Fruit fly (Drosophila melanogaster) whole organism, embryonic: ENCODE results near the gene CG9372.

Source experiments
- CG1233 ChIP-seq: fragments of 200-800 bp; sonication (Bioruptor generic); optimal IDR thresholded peaks from 4 replicates; lab custom pipeline; 2018; ENCODE audit warnings: missing biosample characterization, mild to moderate bottlenecking, missing genetic modification characterization
- CG12391 ChIP-seq: fragments of 200-800 bp; sonication (Bioruptor generic); optimal IDR thresholded peaks from 3 replicates; lab custom pipeline; 2018; ENCODE audit warnings: missing biosample characterization, mild to moderate bottlenecking, missing genetic modification characterization, moderate library complexity
- CG14710 ChIP-seq: fragments of 200-800 bp; sonication (Bioruptor generic); optimal IDR thresholded peaks from 3 replicates; lab custom pipeline; 2019; ENCODE audit warnings: missing biosample characterization, mild to moderate bottlenecking, missing genetic modification characterization, moderate library complexity
- CG15601 ChIP-seq: fragments of 200-800 bp; sonication (Bioruptor generic); optimal IDR thresholded peaks from 3 replicates; lab custom pipeline; 2019; ENCODE audit warnings: missing biosample characterization, mild to moderate bottlenecking, missing genetic modification characterization, moderate library complexity
- CG15696 ChIP-seq: fragments of 200-800 bp; sonication (Bioruptor generic); optimal IDR thresholded peaks from 2 replicates; lab custom pipeline; 2019; ENCODE audit warnings: missing biosample characterization, mild to moderate bottlenecking, missing genetic modification characterization, moderate library complexity
- CG1603 ChIP-seq: fragments of 200-800 bp; sonication (Bioruptor generic); optimal IDR thresholded peaks from 2 replicates; lab custom pipeline; 2019; ENCODE audit warnings: missing biosample characterization, mild to moderate bottlenecking, missing genetic modification characterization, moderate library complexity
- CG16779 ChIP-seq: fragments of 200-800 bp; sonication (Bioruptor generic); IDR thresholded peaks from 2 replicates; pipeline ENCODE4 v1.3.6; 2022; ENCODE audit warnings: missing biosample characterization, missing genetic modification characterization
- CG1792 ChIP-seq: fragments of 200-800 bp; sonication (Bioruptor generic); optimal IDR thresholded peaks from 2 replicates; lab custom pipeline; 2016; ENCODE audit warnings: missing biosample characterization, missing genetic modification characterization
- CG3065 ChIP-seq: fragments of 200-800 bp; sonication (Bioruptor generic); optimal IDR thresholded peaks from 2 replicates; lab custom pipeline; 2016; ENCODE audit warnings: missing biosample characterization, missing genetic modification characterization
- CG33557 ChIP-seq: fragments of 200-800 bp; sonication (Bioruptor generic); optimal IDR thresholded peaks from 2 replicates; lab custom pipeline; 2019; ENCODE audit warnings: missing biosample characterization, mild to moderate bottlenecking, missing genetic modification characterization, moderate library complexity
- CG3995 ChIP-seq: fragments of 200-800 bp; sonication (Bioruptor generic); optimal IDR thresholded peaks from 3 replicates; lab custom pipeline; 2016; ENCODE audit warnings: missing biosample characterization, missing genetic modification characterization
- CG42726 ChIP-seq: fragments of 200-800 bp; sonication (Bioruptor generic); IDR thresholded peaks from 2 replicates; pipeline ENCODE4 v1.3.6; 2022; ENCODE audit warnings: missing biosample characterization, missing genetic modification characterization; ENCODE audit not compliant: partially characterized antibody
- CG4328 ChIP-seq: fragments of 200-800 bp; sonication (Bioruptor generic); optimal IDR thresholded peaks from 3 replicates; lab custom pipeline; 2017; ENCODE audit warnings: missing biosample characterization, missing genetic modification reagents, missing genetic modification characterization
- CG4404 ChIP-seq: fragments of 200-800 bp; sonication (Bioruptor generic); IDR thresholded peaks from 2 replicates; pipeline ENCODE4 v1.3.6; 2022; ENCODE audit warnings: missing biosample characterization, missing genetic modification characterization
- CG4820 ChIP-seq: fragments of 200-800 bp; sonication (Bioruptor generic); optimal IDR thresholded peaks from 3 replicates; lab custom pipeline; 2016; ENCODE audit warnings: missing biosample characterization, missing genetic modification characterization
- CG5953 ChIP-seq: fragments of 200-800 bp; sonication (Bioruptor generic); IDR thresholded peaks from 2 replicates; pipeline ENCODE4 v1.3.6; 2022; ENCODE audit warnings: missing biosample characterization, missing genetic modification characterization
- CG7839 ChIP-seq: fragments of 200-800 bp; sonication (Bioruptor generic); optimal IDR thresholded peaks from 3 replicates; lab custom pipeline; 2018; ENCODE audit warnings: missing biosample characterization, mild to moderate bottlenecking, missing genetic modification characterization, moderate library complexity
- CG8924 ChIP-seq: fragments of 200-800 bp; optimal IDR thresholded peaks from 3 replicates; lab custom pipeline; 2019; ENCODE audit warnings: missing biosample characterization, mild to moderate bottlenecking, missing genetic modification characterization, moderate library complexity
- Chrac-16 ChIP-seq: fragments of 200-800 bp; sonication (Bioruptor generic); optimal IDR thresholded peaks from 3 replicates; lab custom pipeline; 2016; ENCODE audit warnings: missing biosample characterization, missing genetic modification characterization
- Dfd ChIP-seq, 2 experiments: fragments of >200 bp; optimal IDR thresholded peaks; 2 replicates each; lab custom pipeline; 2017; ENCODE audit warnings: missing biosample characterization in 2 of 2, missing genetic modification characterization in 2 of 2
- Dref ChIP-seq: fragments of 200-800 bp; sonication (Bioruptor generic); IDR thresholded peaks from 2 replicates; pipeline ENCODE4 v1.3.6; 2022; ENCODE audit warnings: missing biosample characterization, missing genetic modification characterization
- Eip74EF ChIP-seq, 2 experiments: fragments of 200-800 bp in 1 of 2; fragments of >200 bp in 1 of 2; sonication (Bioruptor generic) in 1 of 2; optimal IDR thresholded peaks; 2 replicates each; lab custom pipeline; 2017 to 2019; ENCODE audit warnings: missing biosample characterization in 2 of 2, missing genetic modification characterization in 2 of 2, mild to moderate bottlenecking in 1 of 2, moderate library complexity in 1 of 2
- Elba2 ChIP-seq: fragments of 200-800 bp; sonication (Bioruptor generic); optimal IDR thresholded peaks from 3 replicates; lab custom pipeline; 2016; ENCODE audit warnings: missing biosample characterization, missing genetic modification characterization
- Nf-YB ChIP-seq: fragments of 200-800 bp; sonication (Bioruptor generic); optimal IDR thresholded peaks from 3 replicates; lab custom pipeline; 2019; ENCODE audit warnings: missing biosample characterization, mild to moderate bottlenecking, missing genetic modification characterization, moderate library complexity
- Scr ChIP-seq: fragments of 200-800 bp; sonication (Bioruptor generic); IDR thresholded peaks from 2 replicates; pipeline ENCODE4 v1.3.6; 2022; ENCODE audit warnings: missing biosample characterization, missing genetic modification characterization; ENCODE audit not compliant: partially characterized antibody
- Spps ChIP-seq: fragments of 200-800 bp; sonication (Bioruptor generic); optimal IDR thresholded peaks from 2 replicates; lab custom pipeline; 2018; ENCODE audit warnings: missing biosample characterization, mild to moderate bottlenecking, missing genetic modification characterization
- Ssrp ChIP-seq: fragments of 200-800 bp; sonication (Bioruptor generic); optimal IDR thresholded peaks from 2 replicates; lab custom pipeline; 2018; ENCODE audit warnings: missing biosample characterization, mild to moderate bottlenecking, missing genetic modification characterization, moderate library complexity
- YL-1 ChIP-seq: fragments of 200-800 bp; sonication (Bioruptor generic); optimal IDR thresholded peaks from 3 replicates; lab custom pipeline; 2017; ENCODE audit warnings: missing biosample characterization, mild to moderate bottlenecking, missing genetic modification characterization
- corto ChIP-seq: fragments of 200-800 bp; sonication (Bioruptor generic); optimal IDR thresholded peaks from 2 replicates; lab custom pipeline; 2016; ENCODE audit warnings: missing biosample characterization, mild to moderate bottlenecking, missing genetic modification characterization, moderate library complexity
- crc ChIP-seq: fragments of 200-800 bp; sonication (Bioruptor generic); optimal IDR thresholded peaks from 2 replicates; lab custom pipeline; 2016; ENCODE audit warnings: missing biosample characterization, missing genetic modification characterization
- croc ChIP-seq: fragments of 200-800 bp; sonication (Bioruptor generic); conservative IDR thresholded peaks from 3 replicates; pipeline ENCODE4 v1.3.6; 2022; ENCODE audit warnings: missing biosample characterization, missing genetic modification characterization
- dmrt11E ChIP-seq: fragments of 200-800 bp; sonication (Bioruptor generic); optimal IDR thresholded peaks from 3 replicates; lab custom pipeline; 2018; ENCODE audit warnings: missing biosample characterization, mild to moderate bottlenecking, missing genetic modification characterization, moderate library complexity
- gem ChIP-seq: fragments of 200-800 bp; sonication (Bioruptor generic); optimal IDR thresholded peaks from 2 replicates; lab custom pipeline; 2019; ENCODE audit warnings: missing biosample characterization, mild to moderate bottlenecking, missing genetic modification characterization, moderate library complexity
- grau ChIP-seq: fragments of 200-800 bp; optimal IDR thresholded peaks from 3 replicates; lab custom pipeline; 2019; ENCODE audit warnings: missing biosample characterization, mild to moderate bottlenecking, missing genetic modification characterization, moderate library complexity
- kni ChIP-seq: fragments of 200-800 bp; sonication (Bioruptor generic); optimal IDR thresholded peaks from 3 replicates; lab custom pipeline; 2017; ENCODE audit warnings: mild to moderate bottlenecking, missing biosample characterization, missing genetic modification reagents, missing genetic modification characterization
- lola ChIP-seq, 3 experiments: fragments of >200 bp in 2 of 3; fragments of 200-800 bp in 1 of 3; sonication (Bioruptor generic) in 1 of 3; optimal IDR thresholded peaks; 2 replicates each; lab custom pipeline; 2017 to 2019; ENCODE audit warnings: missing biosample characterization in 3 of 3, missing genetic modification characterization in 3 of 3, mild to moderate bottlenecking in 1 of 3, moderate library complexity in 1 of 3
- oc ChIP-seq: fragments of 200-800 bp; sonication (Bioruptor generic); optimal IDR thresholded peaks from 2 replicates; lab custom pipeline; 2018; ENCODE audit warnings: missing biosample characterization, mild to moderate bottlenecking, missing genetic modification characterization, moderate library complexity
- org-1 ChIP-seq: fragments of 200-800 bp; sonication (Bioruptor generic); optimal IDR thresholded peaks from 2 replicates; lab custom pipeline; 2017; ENCODE audit warnings: missing biosample characterization, missing genetic modification characterization
- prd ChIP-seq, 3 experiments: fragments of >200 bp in 2 of 3; fragments of 200-800 bp in 1 of 3; sonication (Bioruptor generic) in 1 of 3; optimal IDR thresholded peaks in 2 of 3; IDR thresholded peaks in 1 of 3; 2 replicates in 2 of 3; 3 replicates in 1 of 3; pipeline versions ENCODE4 v1.3.6 to Lab custom; 2017 to 2022; ENCODE audit warnings: missing biosample characterization in 1 of 3, missing genetic modification characterization in 1 of 3
- pros ChIP-seq: fragments of 200-800 bp; sonication (Bioruptor generic); optimal IDR thresholded peaks from 3 replicates; lab custom pipeline; 2019; ENCODE audit warnings: missing biosample characterization, mild to moderate bottlenecking, missing genetic modification characterization, moderate library complexity
- sc ChIP-seq, 3 experiments: fragments of >200 bp in 2 of 3; fragments of 200-800 bp in 1 of 3; sonication (Bioruptor generic) in 1 of 3; optimal IDR thresholded peaks; 2 replicates in 2 of 3; 3 replicates in 1 of 3; lab custom pipeline; 2017; ENCODE audit warnings: mild to moderate bottlenecking in 1 of 3, missing biosample characterization in 1 of 3, missing genetic modification characterization in 1 of 3, missing genetic modification reagents in 1 of 3
- sens-2 ChIP-seq: fragments of 200-800 bp; sonication (Bioruptor generic); IDR thresholded peaks from 2 replicates; pipeline ENCODE4 v1.3.6; 2022; ENCODE audit warnings: missing biosample characterization, missing genetic modification characterization
- stc ChIP-seq: fragments of 200-800 bp; sonication (Bioruptor generic); IDR thresholded peaks from 2 replicates; pipeline ENCODE4 v1.3.6; 2022; ENCODE audit warnings: missing biosample characterization, missing genetic modification characterization
- stwl ChIP-seq: fragments of 200-800 bp; sonication (Bioruptor generic); optimal IDR thresholded peaks from 3 replicates; lab custom pipeline; 2018; ENCODE audit warnings: missing biosample characterization, mild to moderate bottlenecking, missing genetic modification characterization, moderate library complexity
- tio ChIP-seq: fragments of 200-800 bp; sonication (Bioruptor generic); optimal IDR thresholded peaks from 2 replicates; lab custom pipeline; 2017; ENCODE audit warnings: missing biosample characterization, missing genetic modification characterization, inconsistent platforms
- usp ChIP-seq: fragments of >200 bp; optimal IDR thresholded peaks from 2 replicates; lab custom pipeline; 2017; ENCODE audit warnings: missing biosample characterization, missing genetic modification characterization
- z ChIP-seq: fragments of 200-800 bp; sonication (Bioruptor generic); IDR thresholded peaks from 3 replicates; pipeline ENCODE4 v1.3.6; 2022; ENCODE audit warnings: missing biosample characterization, missing genetic modification characterization

The CG9372 gene

dm6 chr3L:19636821-19637460 lies 30.9 kb downstream of the CG9372 start (continued):
- TF ChIP-seq crc (GFP tag; lab: Kevin White, UChicago) (no peak), CG12391 (tag; lab: Kevin White, UChicago) (peak; percentile 82), pros (GFP tag; lab: Kevin White, UChicago) (peak; percentile 49), croc (peak; percentile 52; the same call in 2 of the 3 replicates), oc (peak; percentile 1), CG42726 (no peak), Ssrp (tag; lab: Kevin White, UChicago) (peak; percentile 67), CG3065 (GFP tag; lab: Kevin White, UChicago) (no peak), usp (GFP tag; lab: Kevin White, UChicago) (no peak), CG16779 (GFP tag; lab: Robert Waterston, UW) (no peak), CG1233 (GFP tag; lab: Kevin White, UChicago) (peak; percentile 43), CG1792 (no peak), sens-2 (GFP tag; lab: Robert Waterston, UW) (no peak), stwl (peak; percentile 35), CG7839 (tag; lab: Kevin White, UChicago) (peak; percentile 62), Nf-YB (GFP tag; lab: Kevin White, UChicago) (peak; percentile 56), CG8924 (peak; percentile 80), CG4404 (GFP tag; lab: Robert Waterston, UW) (peak; percentile 85), grau (tag; lab: Kevin White, UChicago) (peak; percentile 69), CG15601 (tag; lab: Kevin White, UChicago) (peak; percentile 82), Spps (tag; lab: Kevin White, UChicago) (peak; percentile 79), CG4820 (peak; percentile 52), stc (GFP tag; lab: Robert Waterston, UW) (no peak), Scr (GFP tag; lab: Robert Waterston, UW) (no peak), CG4328 (no peak), Eip74EF (GFP tag; optimal IDR thresholded peaks at IDR 0.05; lab: Kevin White, UChicago) (peak in 1 of 2 experiments; percentile 30), Elba2 (peak; percentile 27), gem (peak; percentile 85), CG33557 (peak; percentile 92), YL-1 (no peak), CG14710 (tag; lab: Kevin White, UChicago) (peak; percentile 90), sc (optimal IDR thresholded peaks at IDR 0.05; lab: Kevin White, UChicago) (no peak), sc (GFP tag; optimal IDR thresholded peaks at IDR 0.05; lab: Kevin White, UChicago) (peak; percentile 51), org-1 (GFP tag; lab: Kevin White, UChicago) (peak; percentile 50), CG3995 (GFP tag; lab: Kevin White, UChicago) (no peak), kni (GFP tag; lab: Kevin White, UChicago) (peak; percentile 68), lola (GFP tag; optimal IDR thresholded peaks at IDR 0.05; lab: Kevin White, UChicago) (peak in 1 of 3 experiments; percentile 96), CG1603 (tag; lab: Kevin White, UChicago) (peak; percentile 52), dmrt11E (tag; lab: Kevin White, UChicago) (peak; percentile 96), tio (GFP tag; lab: Kevin White, UChicago) (peak; percentile 45), Chrac-16 (peak; percentile 48), z (no peak), CG15696 (tag; lab: Kevin White, UChicago) (peak; percentile 96), prd (optimal IDR thresholded peaks at IDR 0.05; lab: Kevin White, UChicago) (no peak), prd (GFP tag; IDR thresholded peaks at IDR 0.05; lab: Robert Waterston, UW) (peak; percentile 78), Dfd (GFP tag; optimal IDR thresholded peaks at IDR 0.05; lab: Kevin White, UChicago) (no peak), corto (GFP tag; lab: Kevin White, UChicago) (no peak), CG5953 (GFP tag; lab: Robert Waterston, UW) (no peak), Dref (GFP tag; lab: Robert Waterston, UW) (no peak)
